Fruit fly (Drosophila melanogaster) whole organism, wandering third instar larva: ENCODE measurements around the gene Notum.

Source experiments
- CG9705 ChIP-seq: fragments of 200-800 bp; sonication (Bioruptor generic); optimal IDR thresholded peaks from 2 replicates; lab custom pipeline; 2018; ENCODE audit warnings: missing biosample characterization, mild to moderate bottlenecking, missing genetic modification characterization
- OdsH ChIP-seq: fragments of 200-800 bp; sonication (Bioruptor generic); optimal IDR thresholded peaks from 2 replicates; lab custom pipeline; 2016; ENCODE audit warnings: missing biosample characterization, mild to moderate bottlenecking, missing genetic modification characterization
- foxo ChIP-seq, 2 experiments: fragments of 200-800 bp; sonication (Bioruptor generic); optimal IDR thresholded peaks; 2 replicates in 1 of 2; 3 replicates in 1 of 2; lab custom pipeline; 2016 to 2017; ENCODE audit warnings: missing biosample characterization in 2 of 2, missing genetic modification characterization in 2 of 2
- tai ChIP-seq: sonication (Bioruptor generic); optimal IDR thresholded peaks from 2 replicates; lab custom pipeline; 2016; ENCODE audit warnings: missing biosample characterization, missing genetic modification characterization

DNA sequence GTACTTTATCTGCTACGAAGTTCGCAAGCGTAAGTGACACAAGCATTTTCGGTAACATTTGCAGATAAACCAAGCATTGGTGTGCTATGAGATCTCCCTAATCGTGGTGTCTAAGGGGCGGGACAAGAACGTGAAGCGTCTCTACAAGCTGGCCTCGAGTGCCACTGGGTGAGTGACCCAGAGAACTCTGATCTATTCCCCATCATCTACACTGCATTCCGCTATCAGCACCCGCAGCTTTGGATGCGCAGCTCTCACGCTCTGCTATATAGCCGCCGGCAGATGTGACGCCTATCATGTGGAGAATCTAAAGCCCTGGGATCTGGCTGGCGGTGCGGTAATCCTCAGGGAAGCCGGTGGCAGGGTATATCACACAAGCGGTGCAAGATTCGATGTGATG lies 44.0 kb upstream of the Notum start:
- TF ChIP-seq tai: no peak
- TF ChIP-seq CG9705 (GFP tag; lab: Kevin White, UChicago): no peak
- TF ChIP-seq OdsH (GFP tag; lab: Kevin White, UChicago): no peak
- no peak for TF ChIP-seq foxo (GFP tag; optimal IDR thresholded peaks at IDR 0.05; lab: Kevin White, UChicago)
